Fruit fly (Drosophila melanogaster) whole organism, prepupa: ENCODE measurements around the gene CG6310.

Experiments
- CG10631 ChIP-seq: fragments of 200-800 bp; sonication (Bioruptor generic); optimal IDR thresholded peaks from 2 replicates; lab custom pipeline; 2016; ENCODE audit warnings: missing biosample characterization, missing genetic modification characterization
- CG10669 ChIP-seq: fragments of 200-800 bp; sonication (Bioruptor generic); optimal IDR thresholded peaks from 3 replicates; lab custom pipeline; 2018; ENCODE audit warnings: missing biosample characterization, mild to moderate bottlenecking, missing genetic modification characterization, moderate library complexity
- CG11762 ChIP-seq: fragments of 200-800 bp; sonication (Bioruptor generic); optimal IDR thresholded peaks from 3 replicates; lab custom pipeline; 2016; ENCODE audit warnings: missing biosample characterization, missing genetic modification characterization; ENCODE audit not compliant: insufficient read depth
- CG11902 ChIP-seq: fragments of 200-800 bp; sonication (Bioruptor generic); optimal IDR thresholded peaks from 3 replicates; lab custom pipeline; 2016; ENCODE audit warnings: missing biosample characterization, missing genetic modification characterization
- CG15336 ChIP-seq: fragments of 200-800 bp; sonication (Bioruptor generic); IDR thresholded peaks from 2 replicates; pipeline ENCODE4 v1.3.6; 2022; ENCODE audit warnings: missing biosample characterization, missing genetic modification characterization
- CG16779 ChIP-seq: fragments of 200-800 bp; sonication (Bioruptor generic); optimal IDR thresholded peaks from 3 replicates; lab custom pipeline; 2017; ENCODE audit warnings: missing biosample characterization, mild to moderate bottlenecking, missing genetic modification characterization
- CG3032 ChIP-seq: fragments of 200-800 bp; optimal IDR thresholded peaks from 2 replicates; lab custom pipeline; 2019; ENCODE audit warnings: missing biosample characterization, mild to moderate bottlenecking, missing genetic modification characterization, moderate library complexity
- CG31627 ChIP-seq: fragments of 200-800 bp; sonication (Bioruptor generic); optimal IDR thresholded peaks from 3 replicates; lab custom pipeline; 2016; ENCODE audit warnings: missing biosample characterization, missing genetic modification characterization
- CG32006 ChIP-seq: fragments of 200-800 bp; sonication (Bioruptor generic); optimal IDR thresholded peaks from 3 replicates; lab custom pipeline; 2017; ENCODE audit warnings: missing biosample characterization, mild to moderate bottlenecking, missing genetic modification characterization
- CG6163 ChIP-seq: fragments of 200-800 bp; sonication (Bioruptor generic); IDR thresholded peaks from 3 replicates; pipeline ENCODE4 v1.3.6; 2022; ENCODE audit warnings: missing biosample characterization, missing genetic modification characterization
- CG6276 ChIP-seq: fragments of 200-800 bp; sonication (Bioruptor generic); optimal IDR thresholded peaks from 2 replicates; lab custom pipeline; 2017; ENCODE audit warnings: missing biosample characterization, mild to moderate bottlenecking, missing genetic modification characterization
- CG6792 ChIP-seq: fragments of 200-800 bp; sonication (Bioruptor generic); optimal IDR thresholded peaks from 3 replicates; lab custom pipeline; 2016; ENCODE audit warnings: missing biosample characterization, missing genetic modification characterization
- CG6808 ChIP-seq: fragments of 200-800 bp; sonication (Bioruptor generic); optimal IDR thresholded peaks from 3 replicates; lab custom pipeline; 2017; ENCODE audit warnings: missing biosample characterization, missing genetic modification characterization, mild to moderate bottlenecking, moderate library complexity, missing genetic modification reagents
- CG8119 ChIP-seq: fragments of 200-800 bp; sonication (Bioruptor generic); IDR thresholded peaks from 3 replicates; pipeline ENCODE4 v1.3.6; 2022; ENCODE audit warnings: missing biosample characterization, missing genetic modification characterization
- CG8632 ChIP-seq: fragments of 200-800 bp; sonication (Bioruptor generic); optimal IDR thresholded peaks from 3 replicates; lab custom pipeline; 2016; ENCODE audit warnings: missing biosample characterization, missing genetic modification characterization
- CG9139 ChIP-seq: fragments of 200-800 bp; sonication (Bioruptor generic); optimal IDR thresholded peaks from 3 replicates; lab custom pipeline; 2017; ENCODE audit warnings: missing biosample characterization, mild to moderate bottlenecking, missing genetic modification characterization
- Eip93F ChIP-seq: fragments of 200-800 bp; sonication (Bioruptor generic); optimal IDR thresholded peaks from 2 replicates; lab custom pipeline; 2016; ENCODE audit warnings: missing biosample characterization, mild to moderate bottlenecking, missing genetic modification characterization
- Ets21C ChIP-seq: fragments of 200-800 bp; sonication (Bioruptor generic); optimal IDR thresholded peaks from 3 replicates; lab custom pipeline; 2016; ENCODE audit warnings: missing biosample characterization, missing genetic modification characterization
- Hr39 ChIP-seq: fragments of 200-800 bp; sonication (Bioruptor generic); optimal IDR thresholded peaks from 2 replicates; lab custom pipeline; 2016; ENCODE audit warnings: missing biosample characterization, missing genetic modification characterization
- Lpt ChIP-seq: fragments of 200-800 bp; sonication (Bioruptor generic); optimal IDR thresholded peaks from 3 replicates; lab custom pipeline; 2016; ENCODE audit warnings: missing biosample characterization, missing genetic modification characterization
- Met ChIP-seq: fragments of 200-800 bp; sonication (Bioruptor generic); optimal IDR thresholded peaks from 3 replicates; lab custom pipeline; 2016; ENCODE audit warnings: missing biosample characterization, missing genetic modification characterization
- OdsH ChIP-seq: fragments of 200-800 bp; sonication (Bioruptor generic); optimal IDR thresholded peaks from 3 replicates; lab custom pipeline; 2016; ENCODE audit warnings: missing biosample characterization, missing genetic modification characterization
- Smox ChIP-seq: fragments of 200-800 bp; sonication (Bioruptor generic); optimal IDR thresholded peaks from 3 replicates; lab custom pipeline; 2016; ENCODE audit warnings: missing biosample characterization, missing genetic modification characterization
- Sox102F ChIP-seq: fragments of 200-800 bp; sonication (Bioruptor generic); optimal IDR thresholded peaks from 2 replicates; lab custom pipeline; 2016; ENCODE audit warnings: missing biosample characterization, mild to moderate bottlenecking, missing genetic modification characterization
- Sox15 ChIP-seq: fragments of 200-800 bp; sonication (Bioruptor generic); optimal IDR thresholded peaks from 3 replicates; lab custom pipeline; 2016; ENCODE audit warnings: missing biosample characterization, missing genetic modification characterization
- acj6 ChIP-seq: fragments of 200-800 bp; sonication (Bioruptor generic); optimal IDR thresholded peaks from 3 replicates; lab custom pipeline; 2016; ENCODE audit warnings: missing biosample characterization, missing genetic modification characterization
- cyc ChIP-seq: fragments of 200-800 bp; sonication (Bioruptor generic); optimal IDR thresholded peaks from 3 replicates; lab custom pipeline; 2016; ENCODE audit warnings: missing biosample characterization, missing genetic modification characterization
- dac ChIP-seq: fragments of 200-800 bp; sonication (Bioruptor generic); optimal IDR thresholded peaks from 2 replicates; lab custom pipeline; 2017; ENCODE audit warnings: missing biosample characterization, mild to moderate bottlenecking, missing genetic modification characterization
- eg ChIP-seq: fragments of 200-800 bp; sonication (Bioruptor generic); IDR thresholded peaks from 3 replicates; pipeline ENCODE4 v1.3.6; 2022; ENCODE audit warnings: missing biosample characterization, missing genetic modification characterization
- fd59A ChIP-seq: fragments of 200-800 bp; sonication (Bioruptor generic); optimal IDR thresholded peaks from 2 replicates; lab custom pipeline; 2017; ENCODE audit warnings: missing biosample characterization, mild to moderate bottlenecking, missing genetic modification characterization, missing genetic modification reagents
- fkh ChIP-seq: fragments of 200-800 bp; sonication (Bioruptor generic); optimal IDR thresholded peaks from 3 replicates; lab custom pipeline; 2017; ENCODE audit warnings: missing biosample characterization, mild to moderate bottlenecking, missing genetic modification characterization, moderate library complexity
- lz ChIP-seq: fragments of 200-800 bp; sonication (Bioruptor generic); optimal IDR thresholded peaks from 3 replicates; lab custom pipeline; 2016; ENCODE audit warnings: missing biosample characterization, missing genetic modification characterization
- net ChIP-seq: fragments of 200-800 bp; sonication (Bioruptor generic); optimal IDR thresholded peaks from 3 replicates; lab custom pipeline; 2016; ENCODE audit warnings: missing biosample characterization, missing genetic modification characterization
- salr ChIP-seq, 2 experiments: fragments of 200-800 bp; sonication (Bioruptor generic); optimal IDR thresholded peaks; 3 replicates each; lab custom pipeline; 2016 to 2018; ENCODE audit warnings: missing biosample characterization in 2 of 2, missing genetic modification characterization in 2 of 2, mild to moderate bottlenecking in 1 of 2
- spab ChIP-seq: fragments of 200-800 bp; sonication (Bioruptor generic); optimal IDR thresholded peaks from 2 replicates; lab custom pipeline; 2017; ENCODE audit warnings: missing biosample characterization, mild to moderate bottlenecking, missing genetic modification characterization, missing genetic modification reagents
- svp ChIP-seq: fragments of 200-800 bp; sonication (Bioruptor generic); peaks from one replicate; lab custom pipeline; 2016; ENCODE audit warnings: missing biosample characterization, missing genetic modification characterization
- topi ChIP-seq: fragments of 200-800 bp; sonication (Bioruptor generic); optimal IDR thresholded peaks from 3 replicates; lab custom pipeline; 2016; ENCODE audit warnings: missing biosample characterization, missing genetic modification characterization

CG6310 gene

dm6 chr3L:11047877-11048276 is 21.8 kb downstream of the CG6310 start (continued):
- TF ChIP-seq CG9139 (GFP tag; lab: Kevin White, UChicago): no peak
- TF ChIP-seq OdsH (GFP tag; lab: Kevin White, UChicago): peak; percentile 50
- no peak for TF ChIP-seq CG15336 (GFP tag; lab: Robert Waterston, UW)
- TF ChIP-seq CG31627 (GFP tag; lab: Kevin White, UChicago): peak; percentile 81
- TF ChIP-seq Sox102F (GFP tag; lab: Kevin White, UChicago): peak; percentile 45
- no peak for TF ChIP-seq spab (GFP tag; lab: Kevin White, UChicago)
- TF ChIP-seq salr (GFP tag; optimal IDR thresholded peaks at IDR 0.05; lab: Kevin White, UChicago): peak in 1 of 2 experiments; percentile 55
- peak; percentile 67 for TF ChIP-seq Met
- TF ChIP-seq topi (GFP tag; lab: Kevin White, UChicago): peak; percentile 70
- peak; percentile 76 for TF ChIP-seq Hr39
- no peak for TF ChIP-seq Lpt (GFP tag; lab: Kevin White, UChicago)
- TF ChIP-seq CG10631: no peak
- no peak for TF ChIP-seq Eip93F (GFP tag; lab: Kevin White, UChicago)
- no peak for TF ChIP-seq CG8632
- TF ChIP-seq CG11902: peak; percentile 49
- TF ChIP-seq CG6276: no peak
- peak; percentile 80 for TF ChIP-seq cyc (GFP tag; lab: Kevin White, UChicago)
- peak; percentile 38 for TF ChIP-seq CG3032 (tag; lab: Kevin White, UChicago)
- TF ChIP-seq Sox15: peak; percentile 2
- peak; percentile 16 for TF ChIP-seq fkh (GFP tag; lab: Kevin White, UChicago)
- no peak for TF ChIP-seq dac (GFP tag; lab: Kevin White, UChicago)

dm6 chr3L:11046559-11046958 is 23.1 kb downstream of the CG6310 start:
- TF ChIP-seq net (GFP tag; lab: Kevin White, UChicago) (no peak), spab (GFP tag; lab: Kevin White, UChicago) (no peak), CG3032 (tag; lab: Kevin White, UChicago) (no peak), CG15336 (GFP tag; lab: Robert Waterston, UW) (no peak), acj6 (no peak), CG9139 (GFP tag; lab: Kevin White, UChicago) (no peak), CG8632 (no peak), Ets21C (GFP tag; lab: Kevin White, UChicago) (no peak), lz (GFP tag; lab: Kevin White, UChicago) (no peak), CG6163 (GFP tag; lab: Robert Waterston, UW) (no peak), CG6808 (GFP tag; lab: Kevin White, UChicago) (no peak), CG16779 (tag; lab: Kevin White, UChicago) (no peak), CG10669 (GFP tag; lab: Kevin White, UChicago) (no peak), svp (GFP tag; lab: Kevin White, UChicago) (no peak), Lpt (GFP tag; lab: Kevin White, UChicago) (no peak), CG32006 (GFP tag; lab: Kevin White, UChicago) (no peak), Sox102F (GFP tag; lab: Kevin White, UChicago) (no peak), eg (GFP tag; lab: Robert Waterston, UW) (no peak)

- TF ChIP-seq CG8119 (GFP tag; lab: Robert Waterston, UW): 0 out of 3 replicates have a peak, but pooled peaks have one; percentile 12
- no peak for TF ChIP-seq CG11902
- TF ChIP-seq Smox: no peak
- no peak for TF ChIP-seq acj6
- no peak for TF ChIP-seq CG6792 (GFP tag; lab: Kevin White, UChicago)
These were observed 24.7 kb downstream of the CG6310 start for dm6 chr3L:11045009-11045408.

dm6 chr3L:11043650-11044049 is 26.0 kb downstream of the CG6310 start:
- no peak for TF ChIP-seq CG15336 (GFP tag; lab: Robert Waterston, UW)
- TF ChIP-seq CG10631: no peak
- no peak for TF ChIP-seq CG11762 (GFP tag; lab: Kevin White, UChicago)
- no peak for TF ChIP-seq fd59A (GFP tag; lab: Kevin White, UChicago)
- TF ChIP-seq, all 60 proteins: peak for 0
